Worm (Caenorhabditis elegans) whole organism, L4 larva: Measurements from ENCODE around the gene Y43F8C.23.
"Not testable (repeated sequence)": the region's sequence is repeated elsewhere in the genome, so short reads cannot be mapped to it uniquely, and the experiment has no call there.

ENCODE experiments used
- D1046.2 ChIP-seq: fragments of 200-800 bp; sonication (Bioruptor generic); IDR thresholded peaks from 2 replicates; pipeline ENCODE4 v1.3.6; 2022; ENCODE audit warnings: missing genetic modification characterization, missing compliant biosample characterization
- F37D6.2 ChIP-seq: sonication (generic microtip); optimal IDR thresholded peaks from 2 replicates; lab custom pipeline; 2016; ENCODE audit warnings: mild to moderate bottlenecking, missing genetic modification characterization, missing compliant biosample characterization
- Y105C5A.15 ChIP-seq: fragments of 200-800 bp; sonication (Bioruptor generic); IDR thresholded peaks from 2 replicates; pipeline ENCODE4 v1.3.6; 2022; ENCODE audit warnings: missing genetic modification characterization, missing compliant biosample characterization
- Y48G9A.11 ChIP-seq: fragments of 200-800 bp; sonication (Bioruptor generic); IDR thresholded peaks from 2 replicates; pipeline ENCODE4 v1.3.6; 2022; ENCODE audit warnings: missing genetic modification reagents, missing genetic modification characterization, missing compliant biosample characterization
- Y75B8A.6 ChIP-seq: fragments of 200-800 bp; sonication (Bioruptor generic); IDR thresholded peaks from 2 replicates; pipeline ENCODE4 v1.3.6; 2022; ENCODE audit warnings: missing genetic modification reagents, missing genetic modification characterization, missing compliant biosample characterization
- aha-1 ChIP-seq: fragments of 150-350 bp; peaks from one replicate; lab custom pipeline; 2014; ENCODE audit warnings: missing biosample characterization, missing genetic modification characterization
- ceh-28 ChIP-seq: fragments of 150-350 bp; optimal IDR thresholded peaks from 2 replicates; lab custom pipeline; 2014; ENCODE audit warnings: missing biosample characterization, missing genetic modification reagents, missing genetic modification characterization
- ceh-32 ChIP-seq: sonication (generic microtip); optimal IDR thresholded peaks from 2 replicates; lab custom pipeline; 2016; ENCODE audit warnings: mild to moderate bottlenecking, missing genetic modification characterization, missing compliant biosample characterization; ENCODE audit not compliant: poor library complexity
- cey-2 ChIP-seq: sonication (generic microtip); optimal IDR thresholded peaks from 3 replicates; lab custom pipeline; 2017; ENCODE audit warnings: missing genetic modification characterization, mild to moderate bottlenecking, missing compliant biosample characterization, antibody characterized with exemption, borderline replicate concordance; ENCODE audit not compliant: insufficient read depth
- daf-12 ChIP-seq: fragments of 150-350 bp; optimal IDR thresholded peaks from 2 replicates; lab custom pipeline; 2014; ENCODE audit warnings: missing biosample characterization, missing genetic modification reagents, missing genetic modification characterization
- daf-16 ChIP-seq, 3 experiments: sonication (generic microtip); optimal IDR thresholded peaks; 2 replicates each; lab custom pipeline; 2016 to 2017; ENCODE audit warnings: missing genetic modification characterization in 3 of 3, missing genetic modification reagents in 3 of 3, mild to moderate bottlenecking in 2 of 3, missing compliant biosample characterization in 2 of 3, missing biosample characterization in 1 of 3, moderate library complexity in 1 of 3
- dmd-8 ChIP-seq: fragments of 200-800 bp; sonication (Bioruptor generic); IDR thresholded peaks from 2 replicates; pipeline ENCODE4 v1.3.6; 2022; ENCODE audit warnings: missing genetic modification characterization, missing compliant biosample characterization
- duxl-1 ChIP-seq: sonication (generic microtip); optimal IDR thresholded peaks from 2 replicates; lab custom pipeline; 2016; ENCODE audit warnings: mild to moderate bottlenecking, missing genetic modification characterization, moderate library complexity, missing compliant biosample characterization; ENCODE audit not compliant: poor library complexity
- dve-1 ChIP-seq: sonication (generic microtip); optimal IDR thresholded peaks from 2 replicates; lab custom pipeline; 2017; ENCODE audit warnings: antibody characterized with exemption, mild to moderate bottlenecking, missing genetic modification characterization, missing compliant biosample characterization; ENCODE audit not compliant: insufficient read depth
- egl-27 ChIP-seq: sonication (generic microtip); optimal IDR thresholded peaks from 3 replicates; lab custom pipeline; 2017; ENCODE audit warnings: missing biosample characterization, missing genetic modification reagents, missing genetic modification characterization
- egl-43 ChIP-seq: fragments of 200-800 bp; sonication (Bioruptor generic); IDR thresholded peaks from 2 replicates; pipeline ENCODE4 v1.3.6; 2022; ENCODE audit warnings: missing genetic modification reagents, missing genetic modification characterization, missing compliant biosample characterization
- fkh-10 ChIP-seq: fragments of 150-350 bp; optimal IDR thresholded peaks from 2 replicates; lab custom pipeline; 2014; ENCODE audit warnings: missing biosample characterization, missing genetic modification reagents, missing genetic modification characterization
- gei-8 ChIP-seq: fragments of 200-800 bp; sonication (Bioruptor generic); optimal IDR thresholded peaks from 2 replicates; lab custom pipeline; 2018; ENCODE audit warnings: mild to moderate bottlenecking, missing genetic modification characterization, missing compliant biosample characterization
- hlh-11 ChIP-seq: fragments of 200-800 bp; sonication (Bioruptor generic); optimal IDR thresholded peaks from 2 replicates; lab custom pipeline; 2018; ENCODE audit warnings: mild to moderate bottlenecking, missing genetic modification characterization, missing compliant biosample characterization
- hlh-30 ChIP-seq: sonication (generic microtip); optimal IDR thresholded peaks from 2 replicates; lab custom pipeline; 2017; ENCODE audit warnings: antibody characterized with exemption, mild to moderate bottlenecking, missing genetic modification characterization, missing compliant biosample characterization; ENCODE audit not compliant: insufficient read depth
- hmg-1.1 ChIP-seq: fragments of 200-800 bp; sonication (Bioruptor generic); IDR thresholded peaks from 2 replicates; pipeline ENCODE4 v1.3.6; 2022; ENCODE audit warnings: missing genetic modification reagents, missing genetic modification characterization, missing compliant biosample characterization
- jun-1 ChIP-seq: fragments of 150-350 bp; optimal IDR thresholded peaks from 2 replicates; lab custom pipeline; 2014; ENCODE audit warnings: missing biosample characterization, missing genetic modification reagents, missing genetic modification characterization
- lim-7 ChIP-seq: fragments of 200-800 bp; sonication (Bioruptor generic); IDR thresholded peaks from 2 replicates; pipeline ENCODE4 v1.3.6; 2022; ENCODE audit warnings: missing genetic modification characterization, missing compliant biosample characterization
- lin-1 ChIP-seq: fragments of 200-800 bp; sonication (Bioruptor generic); IDR thresholded peaks from 2 replicates; pipeline ENCODE4 v1.3.6; 2022; ENCODE audit warnings: missing genetic modification reagents, missing genetic modification characterization, missing compliant biosample characterization
- lin-13 ChIP-seq: fragments of 150-350 bp; optimal IDR thresholded peaks from 2 replicates; lab custom pipeline; 2014; ENCODE audit warnings: missing biosample characterization, missing genetic modification reagents, missing genetic modification characterization
- lin-29 ChIP-seq: fragments of 200-800 bp; sonication (Bioruptor generic); IDR thresholded peaks from 2 replicates; pipeline ENCODE4 v1.3.6; 2022; ENCODE audit warnings: missing genetic modification reagents, missing genetic modification characterization, missing compliant biosample characterization
- lin-38 ChIP-seq: fragments of 200-800 bp; sonication (Bioruptor generic); IDR thresholded peaks from 2 replicates; pipeline ENCODE4 v1.3.6; 2022; ENCODE audit warnings: missing genetic modification reagents, missing genetic modification characterization, missing compliant biosample characterization
- lsy-2 ChIP-seq, 2 experiments: fragments of 150-350 bp in 1 of 2; sonication (generic microtip) in 1 of 2; optimal IDR thresholded peaks; 2 replicates each; lab custom pipeline; 2014 to 2017; ENCODE audit warnings: missing biosample characterization in 2 of 2, missing genetic modification characterization in 2 of 2
- madf-5 ChIP-seq, 2 experiments: fragments of 200-800 bp; sonication (Bioruptor generic); IDR thresholded peaks; 2 replicates each; pipeline ENCODE4 v1.3.6; 2022; ENCODE audit warnings: missing compliant biosample characterization in 2 of 2, missing genetic modification characterization in 2 of 2
- nhr-237 ChIP-seq: sonication (generic microtip); optimal IDR thresholded peaks from 2 replicates; lab custom pipeline; 2017; ENCODE audit warnings: missing biosample characterization, missing genetic modification characterization
- nhr-25 ChIP-seq: sonication (generic microtip); optimal IDR thresholded peaks from 2 replicates; lab custom pipeline; 2017; ENCODE audit warnings: missing genetic modification characterization, mild to moderate bottlenecking, missing compliant biosample characterization, antibody characterized with exemption, moderate library complexity, borderline replicate concordance; ENCODE audit not compliant: insufficient read depth
- nhr-41 ChIP-seq: fragments of 200-800 bp; sonication (Bioruptor generic); IDR thresholded peaks from 2 replicates; pipeline ENCODE4 v1.3.6; 2022; ENCODE audit warnings: missing genetic modification reagents, missing genetic modification characterization, missing compliant biosample characterization
- nhr-42 ChIP-seq: fragments of 200-800 bp; sonication (Bioruptor generic); IDR thresholded peaks from 2 replicates; pipeline ENCODE4 v1.3.6; 2022; ENCODE audit warnings: missing genetic modification characterization, missing compliant biosample characterization
- nhr-6 ChIP-seq: fragments of 150-350 bp; optimal IDR thresholded peaks from 2 replicates; lab custom pipeline; 2014; ENCODE audit warnings: missing biosample characterization, missing genetic modification characterization
- nhr-77 ChIP-seq: fragments of 150-350 bp; optimal IDR thresholded peaks from 2 replicates; lab custom pipeline; 2014; ENCODE audit warnings: missing biosample characterization, missing genetic modification characterization
- pha-4 ChIP-seq, 2 experiments: fragments of 150-350 bp in 1 of 2; fragments of 200-800 bp in 1 of 2; sonication (Bioruptor generic) in 1 of 2; IDR thresholded peaks in 1 of 2; optimal IDR thresholded peaks in 1 of 2; 2 replicates each; pipeline versions ENCODE4 v1.3.6 to Lab custom; 2014 to 2022; ENCODE audit warnings: missing genetic modification characterization in 2 of 2, missing genetic modification reagents in 2 of 2, missing biosample characterization in 1 of 2, missing compliant biosample characterization in 1 of 2
- pqm-1 ChIP-seq: sonication (generic microtip); optimal IDR thresholded peaks from 2 replicates; lab custom pipeline; 2017; ENCODE audit warnings: missing biosample characterization, missing genetic modification characterization
- sdz-12 ChIP-seq: fragments of 200-800 bp; sonication (Bioruptor generic); optimal IDR thresholded peaks from 2 replicates; lab custom pipeline; 2018; ENCODE audit warnings: mild to moderate bottlenecking, missing genetic modification characterization, missing compliant biosample characterization
- set-16 ChIP-seq: fragments of 200-800 bp; sonication (Bioruptor generic); IDR thresholded peaks from 2 replicates; pipeline ENCODE4 v1.3.6; 2022; ENCODE audit warnings: missing genetic modification reagents, missing genetic modification characterization, missing compliant biosample characterization
- unc-39 ChIP-seq: sonication (generic microtip); optimal IDR thresholded peaks from 2 replicates; lab custom pipeline; 2017; ENCODE audit warnings: missing biosample characterization, missing genetic modification characterization
- vab-7 ChIP-seq: fragments of 200-800 bp; sonication (Bioruptor generic); IDR thresholded peaks from 2 replicates; pipeline ENCODE4 v1.3.6; 2022; ENCODE audit warnings: missing genetic modification reagents, missing genetic modification characterization, missing compliant biosample characterization
- zfp-2 ChIP-seq: sonication (generic microtip); optimal IDR thresholded peaks from 2 replicates; lab custom pipeline; 2016; ENCODE audit warnings: mild to moderate bottlenecking, missing genetic modification characterization, missing compliant biosample characterization
- zip-11 ChIP-seq: fragments of 200-800 bp; sonication (Bioruptor generic); IDR thresholded peaks from 2 replicates; pipeline ENCODE4 v1.3.6; 2022; ENCODE audit warnings: missing genetic modification characterization, missing compliant biosample characterization

Gene Y43F8C.23

ce11 chrV:19715419-19715818, 3.9 kb upstream of the Y43F8C.23 start, which contains the start of gene Y43F8C.16:
Gene Y43F8C.16, minus strand, starts transcription at chrV:19715519.
- TF ChIP-seq fkh-10, result no peak
- TF ChIP-seq sdz-12 (GFP tag; lab: Kevin White, UChicago), result no peak
- no peak for TF ChIP-seq nhr-41 (GFP tag; lab: Robert Waterston, UW)
- peak; percentile 9 for TF ChIP-seq aha-1 (tag; lab: Kevin White, UChicago)

ce11 chrV:19710514-19710913, 1.0 kb downstream of the Y43F8C.23 start, which contains the start of gene Y43F8C.15:
Gene Y43F8C.15, minus strand, starts transcription at chrV:19710614.
- not testable (repeated sequence) for TF ChIP-seq F37D6.2 (tag; lab: Kevin White, UChicago); ceh-28 (tag; lab: Kevin White, UChicago); zip-11 (GFP tag; lab: Robert Waterston, UW)

- TF ChIP-seq nhr-6, result no peak
- TF ChIP-seq egl-43, result no peak
- no peak for TF ChIP-seq vab-7 (GFP tag; lab: Robert Waterston, UW)
- no peak for TF ChIP-seq lin-1
- TF ChIP-seq lim-7, result no peak
- no peak for TF ChIP-seq nhr-77
- no peak for TF ChIP-seq zfp-2 (tag; lab: Kevin White, UChicago)
- no peak for TF ChIP-seq nhr-25
- no peak for TF ChIP-seq hmg-1.1 (GFP tag; lab: Robert Waterston, UW)
- no peak for TF ChIP-seq lin-29
- no peak for TF ChIP-seq Y105C5A.15 (GFP tag; lab: Robert Waterston, UW)
- no peak for TF ChIP-seq nhr-237 (tag; lab: Kevin White, UChicago)
- no peak for TF ChIP-seq daf-12 (tag; lab: Kevin White, UChicago)
- no peak for TF ChIP-seq set-16 (GFP tag; lab: Robert Waterston, UW)
- no peak for TF ChIP-seq lin-38
- TF ChIP-seq nhr-42 (GFP tag; lab: Robert Waterston, UW), result no peak
- no peak for TF ChIP-seq dmd-8 (GFP tag; lab: Robert Waterston, UW)
Observed at ce11 chrV:19708849-19709248, 2.7 kb downstream of the Y43F8C.23 start, which contains the start of gene srv-3. Gene srv-3, minus strand, starts transcription at chrV:19708949.

- TF ChIP-seq ceh-32 (tag; lab: Kevin White, UChicago) (no peak), egl-27 (tag; lab: Kevin White, UChicago) (no peak), madf-5 (GFP tag; IDR thresholded peaks at IDR 0.05; lab: Robert Waterston, UW) (no peak), hlh-30 (tag; lab: Kevin White, UChicago) (peak; percentile 5), cey-2 (tag; lab: Kevin White, UChicago) (no peak), lin-13 (GFP tag; lab: Kevin White, UChicago) (peak; percentile 17), Y48G9A.11 (GFP tag; lab: Robert Waterston, UW) (no peak), dve-1 (peak; percentile 61), daf-16 (GFP tag; optimal IDR thresholded peaks at IDR 0.05; lab: Kevin White, UChicago) (no peak), daf-16 (tag; optimal IDR thresholded peaks at IDR 0.05; lab: Kevin White, UChicago) (peak; percentile 33), hlh-11 (tag; lab: Kevin White, UChicago) (peak; percentile 28), lsy-2 (tag; optimal IDR thresholded peaks at IDR 0.05; lab: Kevin White, UChicago) (peak in 1 of 2 experiments; percentile 23), Y75B8A.6 (GFP tag; lab: Robert Waterston, UW) (no peak), pqm-1 (tag; lab: Kevin White, UChicago) (peak; percentile 88), nhr-41 (GFP tag; lab: Robert Waterston, UW) (no peak), jun-1 (tag; lab: Kevin White, UChicago) (no peak), ceh-28 (tag; lab: Kevin White, UChicago) (peak; percentile 24), unc-39 (tag; lab: Kevin White, UChicago) (no peak), duxl-1 (tag; lab: Kevin White, UChicago) (no peak), fkh-10 (no peak), pha-4 (GFP tag; IDR thresholded peaks at IDR 0.05; lab: Robert Waterston, UW) (no peak), pha-4 (tag; optimal IDR thresholded peaks at IDR 0.05; lab: Kevin White, UChicago) (no peak), gei-8 (GFP tag; lab: Kevin White, UChicago) (no peak), D1046.2 (GFP tag; lab: Robert Waterston, UW) (no peak)
Observed at ce11 chrV:19697348-19698172, 14.0 kb downstream of the Y43F8C.23 start, which contains the start of the genes Y43F8C.13 and ani-3. Gene Y43F8C.13, minus strand, starts transcription at chrV:19697398. Gene ani-3, plus strand, starts transcription at chrV:19697732.
